Fruit fly (Drosophila melanogaster): ENCODE data around the gene Cpr97Ea.

DNA sequence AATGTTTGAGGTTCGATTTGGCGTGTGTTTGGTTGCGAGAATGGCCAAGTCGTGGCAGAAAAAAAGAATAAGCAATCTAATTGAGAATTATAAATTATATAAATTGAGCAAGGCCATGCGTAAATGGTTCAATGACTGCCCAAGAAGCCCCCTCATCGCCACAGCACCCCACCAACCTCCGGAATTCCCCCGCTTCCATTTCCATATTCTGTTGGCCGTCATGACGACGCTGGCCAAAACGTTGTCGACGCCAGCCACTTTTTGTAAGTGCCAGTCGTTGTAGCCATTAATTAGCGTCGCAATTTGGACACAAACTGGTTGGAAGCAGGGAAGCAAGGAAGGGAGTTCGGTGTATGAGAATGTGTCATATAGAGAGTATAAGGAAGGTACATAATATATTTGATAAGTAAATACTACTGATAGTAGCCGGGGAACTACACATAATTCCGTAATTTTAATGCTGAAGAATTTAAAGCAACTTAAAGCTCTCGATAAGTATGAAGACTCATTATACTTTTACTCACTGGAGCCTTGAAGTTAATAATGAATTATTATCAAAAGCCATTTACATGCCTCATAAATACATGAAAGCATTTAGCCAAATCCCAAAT lies 43.1 kb upstream of the Cpr97Ea start:
- no peak for TF ChIP-seq Sp1 (GFP tag; optimal IDR thresholded peaks at IDR 0.05)
- TF ChIP-seq Mio (GFP tag; optimal IDR thresholded peaks at IDR 0.05) = no peak
- TF ChIP-seq brk (GFP tag; optimal IDR thresholded peaks at IDR 0.05) = no peak
- TF ChIP-seq pan (optimal IDR thresholded peaks at IDR 0.05) = no peak
- no peak for TF ChIP-seq OdsH (GFP tag; optimal IDR thresholded peaks at IDR 0.05)
- TF ChIP-seq Dfd (GFP tag; optimal IDR thresholded peaks at IDR 0.05) = no peak
- TF ChIP-seq fru (GFP tag; optimal IDR thresholded peaks at IDR 0.05) = no peak
- no peak for TF ChIP-seq sage (GFP tag; optimal IDR thresholded peaks at IDR 0.05)
- no peak for TF ChIP-seq Myc (optimal IDR thresholded peaks at IDR 0.05)
- no peak for TF ChIP-seq tai (GFP tag; optimal IDR thresholded peaks at IDR 0.05)
- TF ChIP-seq usp (GFP tag; optimal IDR thresholded peaks at IDR 0.05) = no peak
- TF ChIP-seq h (GFP tag; optimal IDR thresholded peaks at IDR 0.05) = no peak
- TF ChIP-seq Vsx2 (GFP tag; optimal IDR thresholded peaks at IDR 0.05; ENCODE audit: partially characterized antibody) = no peak
- TF ChIP-seq Abd-B (GFP tag; optimal IDR thresholded peaks at IDR 0.05) = no peak

All from whole organism, wandering third instar larva.